Fruit fly (Drosophila melanogaster) Kc167 (cell line): ENCODE measurements around the gene CG15370.

Experiments
- Myc ChIP-seq: fragments of >200 bp; optimal IDR thresholded peaks from 2 replicates; lab custom pipeline; 2017; ENCODE audit warnings: missing external identifiers
- h ChIP-seq: fragments of >200 bp; optimal IDR thresholded peaks from 3 replicates; lab custom pipeline; 2018; ENCODE audit warnings: missing external identifiers
- insv ChIP-seq: fragments of >200 bp; optimal IDR thresholded peaks from 3 replicates; lab custom pipeline; 2018; ENCODE audit warnings: missing external identifiers
- psq ChIP-seq: fragments of >200 bp; optimal IDR thresholded peaks from 2 replicates; lab custom pipeline; 2017; ENCODE audit warnings: missing external identifiers
- ttk ChIP-seq: sonication (Bioruptor generic); optimal IDR thresholded peaks from 2 replicates; lab custom pipeline; 2017; ENCODE audit warnings: missing external identifiers

dm6 chrX:9252051-9252708, 26.9 kb downstream of the CG15370 start:
- no peak for TF ChIP-seq psq (lab: Kevin White, UChicago)
- TF ChIP-seq h: no peak
- no peak for TF ChIP-seq insv (lab: Kevin White, UChicago)
- no peak for TF ChIP-seq ttk (lab: Kevin White, UChicago)
- no peak for TF ChIP-seq Myc (lab: Kevin White, UChicago)
